Fruit fly (Drosophila melanogaster) whole organism, larva: ENCODE data around the gene Rpt6R.
A peak's percentile ranks its signal among the peaks of the same experiment; 100 is the strongest.

Experiments used
- noc ChIP-seq: fragments of 200-800 bp; sonication (Bioruptor generic); optimal IDR thresholded peaks from 3 replicates; lab custom pipeline; 2019; ENCODE audit warnings: missing biosample characterization, mild to moderate bottlenecking, missing genetic modification characterization, moderate library complexity

The Rpt6R gene

dm6 chr3R:30579129-30579528, 4.4 kb downstream of the Rpt6R start, which contains the start of gene CG9702:
TSS of gene CG9702 (plus strand) at chr3R:30579429.
- TF ChIP-seq noc (tag; lab: Kevin White, UChicago): no peak

DNA sequence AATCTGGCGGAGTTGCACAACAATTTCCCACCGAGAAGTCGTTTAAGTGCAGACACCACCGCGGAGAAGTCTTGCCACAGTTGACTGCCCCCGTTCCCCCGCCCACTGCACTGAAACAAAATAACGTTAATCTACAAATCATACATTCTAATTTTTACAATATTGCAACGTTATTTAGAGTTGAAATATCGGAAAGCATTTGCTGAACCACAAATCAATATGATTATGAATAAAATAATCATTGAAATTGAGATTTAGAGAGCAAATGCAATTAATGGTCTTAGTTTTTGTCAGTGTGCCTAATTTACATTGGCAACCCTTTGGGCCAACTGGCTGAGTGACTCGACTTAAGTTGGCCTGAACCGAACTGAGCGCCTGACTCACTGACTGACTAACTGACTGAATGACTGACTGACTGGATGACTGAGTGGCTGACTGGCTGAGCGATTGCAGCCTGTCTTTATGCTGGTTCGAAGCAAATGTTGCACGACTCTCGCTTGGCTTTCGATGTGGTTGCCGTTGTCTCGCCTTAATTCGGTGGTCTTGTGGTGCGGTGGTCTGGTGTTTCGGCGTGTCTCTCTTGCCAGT, 12.8 kb downstream of the Rpt6R start:
- TF ChIP-seq noc (tag; lab: Kevin White, UChicago): no peak

- TF ChIP-seq noc (tag; lab: Kevin White, UChicago): no peak
Measured at dm6 chr3R:30567215-30567614, 16.3 kb downstream of the Rpt6R start.

- no peak for TF ChIP-seq noc (tag; lab: Kevin White, UChicago)
Measured at dm6 chr3R:30566181-30566902, 17.2 kb downstream of the Rpt6R start.

DNA sequence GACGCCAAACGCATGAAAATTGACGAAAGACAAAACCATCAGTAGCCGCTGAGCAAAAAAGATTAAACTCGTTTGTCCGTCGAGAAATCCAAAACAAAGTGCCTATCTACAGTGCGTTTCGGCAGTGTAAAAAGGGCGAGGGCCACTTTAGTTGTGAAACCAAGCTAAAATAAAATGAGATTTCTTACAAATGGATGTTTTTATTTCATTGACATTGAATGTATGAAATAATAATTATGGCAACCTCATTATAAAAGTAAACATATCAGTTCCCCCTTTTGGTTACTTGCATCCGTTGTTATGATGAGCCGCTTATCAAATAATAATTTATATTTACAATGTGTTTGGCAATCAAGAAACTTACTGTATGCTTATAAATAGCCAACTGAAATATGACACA, 19.0 kb downstream of the Rpt6R start:
- TF ChIP-seq noc (tag; lab: Kevin White, UChicago): peak; percentile 29

DNA sequence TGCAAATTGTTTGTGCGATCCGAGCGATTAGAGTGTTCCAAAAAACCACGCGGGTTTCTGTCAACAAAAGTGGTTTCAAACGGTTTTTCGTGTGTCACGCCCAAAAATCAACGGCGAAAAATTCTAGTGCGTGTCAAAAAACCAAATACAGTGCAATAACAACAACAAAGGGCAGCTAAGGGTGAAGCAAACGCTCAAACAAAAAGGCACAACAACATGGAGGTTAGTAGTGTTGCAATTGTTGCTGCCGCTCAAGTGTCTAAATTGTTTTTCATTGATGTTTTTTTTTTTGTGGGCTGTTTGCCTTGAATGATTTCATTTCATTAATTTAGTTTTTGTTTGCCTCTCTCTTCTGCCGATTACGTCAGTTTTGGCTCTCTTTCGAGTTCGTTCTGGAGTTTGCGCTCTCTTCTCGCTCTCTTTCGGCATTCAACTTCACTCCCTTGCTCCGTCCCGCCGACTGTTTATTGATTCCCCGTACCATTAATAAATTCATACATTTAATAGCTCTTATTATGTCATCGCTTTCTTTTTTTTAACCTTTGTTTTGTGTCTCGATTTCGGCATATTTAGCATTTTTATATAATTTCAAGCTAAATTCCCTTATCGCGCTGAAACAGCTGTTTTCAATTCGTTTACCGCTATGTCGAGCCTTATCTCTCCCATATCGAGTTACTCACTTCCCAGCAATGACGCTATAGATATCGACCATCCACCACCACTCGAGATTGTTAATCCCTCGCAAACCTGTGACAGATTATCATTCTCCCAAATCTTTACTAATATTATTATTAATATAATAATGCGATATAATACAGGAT, 20.0 kb downstream of the Rpt6R start:
- TF ChIP-seq noc (tag; lab: Kevin White, UChicago): no peak

DNA sequence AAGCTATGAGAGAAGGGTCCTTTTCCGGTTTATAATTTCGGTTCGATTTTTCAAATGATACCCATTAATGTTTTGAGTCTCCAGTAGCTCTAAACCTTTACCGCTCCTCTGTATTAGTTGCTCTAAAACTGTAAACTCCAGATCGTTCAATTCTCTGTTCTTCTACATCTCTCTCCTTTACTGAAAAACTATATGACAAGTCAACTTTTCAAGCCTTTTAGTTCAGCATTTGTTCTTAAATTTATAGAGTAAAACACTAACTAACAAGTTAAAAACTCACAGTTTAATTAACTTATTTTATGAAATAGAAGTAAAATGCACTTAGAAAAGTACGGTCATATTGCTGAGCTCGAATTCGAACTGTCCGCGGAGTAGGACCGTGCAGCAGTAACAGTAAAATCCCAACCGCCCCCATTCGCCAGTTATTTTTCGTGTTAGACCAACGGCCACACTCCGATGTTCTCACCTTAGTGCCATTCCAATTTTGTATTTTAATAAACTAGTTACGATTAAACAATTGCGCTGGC, 20.7 kb downstream of the Rpt6R start:
- no peak for TF ChIP-seq noc (tag; lab: Kevin White, UChicago)

dm6 chr3R:30561207-30561606, 22.3 kb downstream of the Rpt6R start:
- no peak for TF ChIP-seq noc (tag; lab: Kevin White, UChicago)

DNA sequence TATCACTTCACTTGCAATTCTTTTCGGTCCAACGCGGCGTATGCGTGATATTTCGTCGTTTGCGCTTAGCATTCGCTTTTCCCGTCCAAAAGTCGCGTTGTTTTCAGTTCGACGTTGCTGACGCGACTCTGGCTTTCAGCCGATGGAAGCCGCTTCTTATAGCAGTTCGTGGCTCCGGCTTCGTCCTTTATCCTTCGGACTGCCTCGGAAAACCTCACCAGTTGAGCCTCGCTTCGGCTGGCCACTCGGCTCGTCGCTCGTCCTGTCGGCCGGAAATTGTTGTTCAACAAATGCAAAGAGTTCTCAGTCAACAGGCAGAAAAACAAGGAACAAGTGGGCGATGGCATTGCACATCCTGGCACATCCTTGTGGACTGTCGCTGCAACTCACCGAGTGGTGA, 23.4 kb downstream of the Rpt6R start, which contains the start of gene CG34155:
TSS of gene CG34155 (minus strand) at position 130 of the 400 bp plus-strand sequence.
- TF ChIP-seq noc (tag; lab: Kevin White, UChicago): no peak

DNA sequence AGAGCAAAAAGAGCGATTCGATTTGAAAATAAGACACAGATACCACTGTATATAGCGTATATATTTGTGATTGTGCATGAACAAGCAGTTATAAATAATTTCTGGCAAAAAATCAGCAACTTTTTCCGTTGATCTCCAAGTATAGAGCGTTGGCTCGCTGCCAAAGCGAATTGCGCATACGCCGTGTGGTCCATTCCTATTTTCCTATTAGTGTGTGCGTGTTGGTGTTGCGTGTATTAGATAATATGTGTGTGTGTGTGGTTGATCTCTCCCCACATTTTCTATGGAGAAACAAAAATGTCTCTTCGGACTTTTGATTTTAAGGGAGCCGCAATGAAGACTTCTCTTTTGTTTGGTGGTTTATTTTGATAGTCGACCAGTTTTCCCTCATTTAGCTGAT, 30.9 kb downstream of the Rpt6R start:
- TF ChIP-seq noc (tag; lab: Kevin White, UChicago): no peak

- no peak for TF ChIP-seq noc (tag; lab: Kevin White, UChicago)
Measured at dm6 chr3R:30550044-30550443, 33.5 kb downstream of the Rpt6R start.

DNA sequence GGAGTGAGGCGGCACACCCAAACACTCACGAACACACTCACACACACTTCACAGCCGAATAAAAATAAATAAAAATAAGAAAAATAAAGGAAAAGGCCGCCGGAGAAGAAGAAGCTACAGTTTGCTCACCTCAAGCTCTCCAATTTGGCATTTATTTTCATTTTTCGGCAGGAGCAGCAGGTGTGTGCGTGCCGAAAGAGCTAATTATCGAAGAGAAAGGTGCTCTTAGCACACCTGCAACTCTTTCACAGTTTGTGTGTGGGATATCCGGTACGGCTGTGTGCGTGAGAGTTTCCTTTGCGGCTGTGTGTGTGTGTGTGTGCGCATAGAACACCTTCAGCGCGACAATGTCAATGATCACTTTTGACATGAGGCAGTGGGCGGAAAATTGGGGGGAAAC, 38.5 kb downstream of the Rpt6R start:
- no peak for TF ChIP-seq noc (tag; lab: Kevin White, UChicago)

DNA sequence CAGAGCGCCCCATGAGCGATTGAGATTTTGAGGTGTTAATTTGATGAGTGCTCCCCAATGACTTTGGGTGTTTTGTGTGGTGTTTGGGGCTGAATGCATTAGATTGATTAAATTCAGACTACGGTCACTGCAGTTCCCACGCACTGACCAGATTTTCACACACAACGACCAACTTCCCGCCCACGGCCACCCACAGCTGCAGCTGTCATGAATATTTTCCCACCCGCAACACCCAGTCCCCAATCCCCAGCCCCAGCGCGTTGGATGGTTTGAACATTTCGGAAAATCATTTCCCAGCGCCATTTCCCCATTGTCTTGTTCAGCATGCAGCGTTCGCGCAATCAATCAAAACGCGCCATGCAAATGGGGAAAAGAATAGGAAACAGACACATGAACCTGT, 42.0 kb downstream of the Rpt6R start:
- no peak for TF ChIP-seq noc (tag; lab: Kevin White, UChicago)

DNA sequence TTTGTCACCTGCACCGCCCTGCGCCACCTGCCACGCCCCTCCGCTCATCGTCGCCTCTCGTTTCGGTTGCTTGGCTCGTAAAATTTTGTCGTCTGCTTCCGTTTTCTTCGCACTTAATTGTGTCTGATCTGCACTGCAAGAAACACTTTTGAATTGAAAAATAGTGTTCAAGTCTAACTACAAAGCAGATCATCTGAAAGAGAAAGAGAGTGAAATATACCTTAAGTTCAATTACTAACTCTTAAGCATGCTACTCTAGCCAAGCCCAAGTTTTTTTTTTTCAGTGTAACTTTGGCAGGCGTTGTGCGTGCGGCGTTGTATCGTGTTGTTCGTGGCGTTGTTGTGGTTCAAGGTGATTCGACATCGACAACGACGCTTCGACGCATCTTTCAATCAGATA, 43.3 kb downstream of the Rpt6R start:
- peak; percentile 74 for TF ChIP-seq noc (tag; lab: Kevin White, UChicago)

- peak; percentile 27 for TF ChIP-seq noc (tag; lab: Kevin White, UChicago)
Measured at dm6 chr3R:30536919-30537318, 46.6 kb downstream of the Rpt6R start.

- TF ChIP-seq noc (tag; lab: Kevin White, UChicago): no peak
Measured at dm6 chr3R:30536432-30536831, 47.1 kb downstream of the Rpt6R start.
